Fruit fly (Drosophila melanogaster) whole organism, embryonic: ENCODE measurements around the gene CG15336.

Experiments
- ATbp ChIP-seq: fragments of 200-800 bp; sonication (Bioruptor generic); optimal IDR thresholded peaks from 2 replicates; lab custom pipeline; 2017; ENCODE audit warnings: missing biosample characterization, mild to moderate bottlenecking, missing genetic modification characterization, missing genetic modification reagents
- CG10366 ChIP-seq: fragments of 200-800 bp; sonication (Bioruptor generic); IDR thresholded peaks from 2 replicates; pipeline ENCODE4 v1.3.6; 2022; ENCODE audit warnings: missing biosample characterization, missing genetic modification characterization
- CG11504 ChIP-seq: fragments of 200-800 bp; sonication (Bioruptor generic); optimal IDR thresholded peaks from 3 replicates; lab custom pipeline; 2019; ENCODE audit warnings: missing biosample characterization, mild to moderate bottlenecking, missing genetic modification characterization, moderate library complexity
- CG11696 ChIP-seq: fragments of 200-800 bp; sonication (Bioruptor generic); IDR thresholded peaks from 2 replicates; pipeline ENCODE4 v1.3.6; 2022; ENCODE audit warnings: missing biosample characterization, missing genetic modification characterization
- CG12299 ChIP-seq: fragments of 200-800 bp; sonication (Bioruptor generic); optimal IDR thresholded peaks from 2 replicates; lab custom pipeline; 2018; ENCODE audit warnings: missing biosample characterization, mild to moderate bottlenecking, missing genetic modification characterization
- CG12391 ChIP-seq: fragments of 200-800 bp; sonication (Bioruptor generic); optimal IDR thresholded peaks from 3 replicates; lab custom pipeline; 2018; ENCODE audit warnings: missing biosample characterization, mild to moderate bottlenecking, missing genetic modification characterization, moderate library complexity
- CG12942 ChIP-seq: fragments of 200-800 bp; sonication (Bioruptor generic); optimal IDR thresholded peaks from 3 replicates; lab custom pipeline; 2016; ENCODE audit warnings: missing biosample characterization, missing genetic modification characterization
- CG14441 ChIP-seq: fragments of 200-800 bp; sonication (Bioruptor generic); IDR thresholded peaks from 2 replicates; pipeline ENCODE4 v1.3.6; 2022; ENCODE audit warnings: missing biosample characterization, missing genetic modification characterization
- CG14667 ChIP-seq: fragments of 200-800 bp; sonication (Bioruptor generic); IDR thresholded peaks from 2 replicates; pipeline ENCODE4 v1.3.6; 2022; ENCODE audit warnings: missing biosample characterization, missing genetic modification characterization
- CG15696 ChIP-seq: fragments of 200-800 bp; sonication (Bioruptor generic); optimal IDR thresholded peaks from 2 replicates; lab custom pipeline; 2019; ENCODE audit warnings: missing biosample characterization, mild to moderate bottlenecking, missing genetic modification characterization, moderate library complexity
- CG17612 ChIP-seq: fragments of 200-800 bp; sonication (Bioruptor generic); IDR thresholded peaks from 2 replicates; pipeline ENCODE4 v1.3.6; 2022; ENCODE audit warnings: missing biosample characterization, missing genetic modification characterization
- CG18599 ChIP-seq: fragments of 200-800 bp; sonication (Bioruptor generic); optimal IDR thresholded peaks from 3 replicates; lab custom pipeline; 2017; ENCODE audit warnings: missing biosample characterization, missing genetic modification characterization, mild to moderate bottlenecking, moderate library complexity, missing genetic modification reagents
- CG30020 ChIP-seq: fragments of 200-800 bp; optimal IDR thresholded peaks from 2 replicates; lab custom pipeline; 2019; ENCODE audit warnings: missing biosample characterization, mild to moderate bottlenecking, missing genetic modification characterization, moderate library complexity
- CG31224 ChIP-seq: fragments of 200-800 bp; sonication (Bioruptor generic); IDR thresholded peaks from 2 replicates; pipeline ENCODE4 v1.3.6; 2022; ENCODE audit warnings: missing biosample characterization, missing genetic modification characterization
- CG32532 ChIP-seq: fragments of 200-800 bp; sonication (Bioruptor generic); IDR thresholded peaks from 2 replicates; pipeline ENCODE4 v1.3.6; 2022; ENCODE audit warnings: missing biosample characterization, missing genetic modification characterization
- CG42726 ChIP-seq: fragments of 200-800 bp; sonication (Bioruptor generic); IDR thresholded peaks from 2 replicates; pipeline ENCODE4 v1.3.6; 2022; ENCODE audit warnings: missing biosample characterization, missing genetic modification characterization; ENCODE audit not compliant: partially characterized antibody
- CG6175 ChIP-seq: fragments of 200-800 bp; sonication (Bioruptor generic); IDR thresholded peaks from 3 replicates; pipeline ENCODE4 v1.3.6; 2022; ENCODE audit warnings: missing biosample characterization, missing genetic modification characterization
- CG9817 ChIP-seq: fragments of 200-800 bp; sonication (Bioruptor generic); optimal IDR thresholded peaks from 2 replicates; lab custom pipeline; 2018; ENCODE audit warnings: missing biosample characterization, mild to moderate bottlenecking, missing genetic modification characterization, moderate library complexity
- Chrac-16 ChIP-seq: fragments of 200-800 bp; sonication (Bioruptor generic); optimal IDR thresholded peaks from 3 replicates; lab custom pipeline; 2016; ENCODE audit warnings: missing biosample characterization, missing genetic modification characterization
- D ChIP-seq, 2 experiments: fragments of 200-800 bp in 1 of 2; fragments of >200 bp in 1 of 2; sonication (Bioruptor generic) in 1 of 2; optimal IDR thresholded peaks; 2 replicates in 1 of 2; 3 replicates in 1 of 2; lab custom pipeline; 2017; ENCODE audit warnings: mild to moderate bottlenecking in 1 of 2, missing biosample characterization in 1 of 2, missing genetic modification characterization in 1 of 2, missing genetic modification reagents in 1 of 2
- Dip3 ChIP-seq: fragments of 200-800 bp; sonication (Bioruptor generic); optimal IDR thresholded peaks from 3 replicates; lab custom pipeline; 2016; ENCODE audit warnings: missing biosample characterization, missing genetic modification characterization
- Eip74EF ChIP-seq, 2 experiments: fragments of 200-800 bp in 1 of 2; fragments of >200 bp in 1 of 2; sonication (Bioruptor generic) in 1 of 2; optimal IDR thresholded peaks; 2 replicates each; lab custom pipeline; 2017 to 2019; ENCODE audit warnings: missing biosample characterization in 2 of 2, missing genetic modification characterization in 2 of 2, mild to moderate bottlenecking in 1 of 2, moderate library complexity in 1 of 2
- HLHmδ ChIP-seq: fragments of 200-800 bp; sonication (Bioruptor generic); optimal IDR thresholded peaks from 2 replicates; lab custom pipeline; 2018; ENCODE audit warnings: missing biosample characterization, mild to moderate bottlenecking, missing genetic modification characterization, moderate library complexity
- Hr51 ChIP-seq, 2 experiments: fragments of 200-800 bp; sonication (Bioruptor generic); optimal IDR thresholded peaks; 2 replicates in 1 of 2; 3 replicates in 1 of 2; lab custom pipeline; 2016 to 2018; ENCODE audit warnings: missing biosample characterization in 2 of 2, missing genetic modification characterization in 2 of 2, mild to moderate bottlenecking in 1 of 2, moderate library complexity in 1 of 2
- Mad ChIP-seq: fragments of 200-800 bp; sonication (Bioruptor generic); optimal IDR thresholded peaks from 2 replicates; lab custom pipeline; 2016; ENCODE audit warnings: missing biosample characterization, missing genetic modification characterization
- NC2β ChIP-seq: fragments of 200-800 bp; sonication (Bioruptor generic); optimal IDR thresholded peaks from 2 replicates; lab custom pipeline; 2016; ENCODE audit warnings: missing biosample characterization, missing genetic modification characterization
- Oli ChIP-seq: fragments of 200-800 bp; sonication (Bioruptor generic); optimal IDR thresholded peaks from 2 replicates; lab custom pipeline; 2018; ENCODE audit warnings: missing biosample characterization, mild to moderate bottlenecking, missing genetic modification characterization, moderate library complexity
- Scr ChIP-seq: fragments of 200-800 bp; sonication (Bioruptor generic); IDR thresholded peaks from 2 replicates; pipeline ENCODE4 v1.3.6; 2022; ENCODE audit warnings: missing biosample characterization, missing genetic modification characterization; ENCODE audit not compliant: partially characterized antibody
- Ssrp ChIP-seq: fragments of 200-800 bp; sonication (Bioruptor generic); optimal IDR thresholded peaks from 2 replicates; lab custom pipeline; 2018; ENCODE audit warnings: missing biosample characterization, mild to moderate bottlenecking, missing genetic modification characterization, moderate library complexity
- Xbp1 ChIP-seq: fragments of 200-800 bp; sonication (Bioruptor generic); optimal IDR thresholded peaks from 3 replicates; lab custom pipeline; 2016; ENCODE audit warnings: missing biosample characterization, mild to moderate bottlenecking, missing genetic modification characterization
- ab ChIP-seq: fragments of 200-800 bp; sonication (Bioruptor generic); optimal IDR thresholded peaks from 2 replicates; lab custom pipeline; 2016; ENCODE audit warnings: missing biosample characterization, missing genetic modification characterization
- az2 ChIP-seq: fragments of 200-800 bp; sonication (Bioruptor generic); optimal IDR thresholded peaks from 3 replicates; lab custom pipeline; 2016; ENCODE audit warnings: missing biosample characterization, missing genetic modification characterization
- mirr ChIP-seq: fragments of 200-800 bp; sonication (Bioruptor generic); optimal IDR thresholded peaks from 3 replicates; lab custom pipeline; 2018; ENCODE audit warnings: missing biosample characterization, mild to moderate bottlenecking, missing genetic modification characterization
- nau ChIP-seq: fragments of 200-800 bp; sonication (Bioruptor generic); optimal IDR thresholded peaks from 3 replicates; lab custom pipeline; 2017; ENCODE audit warnings: missing biosample characterization, mild to moderate bottlenecking, missing genetic modification characterization, missing genetic modification reagents
- p53 ChIP-seq: fragments of 200-800 bp; sonication (Bioruptor generic); optimal IDR thresholded peaks from 2 replicates; lab custom pipeline; 2016; ENCODE audit warnings: missing biosample characterization, missing genetic modification characterization
- phol ChIP-seq: fragments of 200-800 bp; sonication (Bioruptor generic); optimal IDR thresholded peaks from 3 replicates; lab custom pipeline; 2018; ENCODE audit warnings: missing biosample characterization, mild to moderate bottlenecking, missing genetic modification characterization, moderate library complexity
- pum ChIP-seq: fragments of 200-800 bp; sonication (Bioruptor generic); optimal IDR thresholded peaks from 2 replicates; lab custom pipeline; 2016; ENCODE audit warnings: missing biosample characterization, missing genetic modification characterization
- rib ChIP-seq: fragments of 200-800 bp; sonication (Bioruptor generic); IDR thresholded peaks from 2 replicates; pipeline ENCODE4 v1.3.6; 2022; ENCODE audit warnings: missing biosample characterization, missing genetic modification characterization
- row ChIP-seq: fragments of 200-800 bp; sonication (Bioruptor generic); IDR thresholded peaks from 3 replicates; pipeline ENCODE4 v1.3.6; 2022; ENCODE audit warnings: missing biosample characterization, missing genetic modification characterization
- sisA ChIP-seq: fragments of 200-800 bp; sonication (Bioruptor generic); IDR thresholded peaks from 2 replicates; pipeline ENCODE4 v1.3.6; 2022; ENCODE audit warnings: missing biosample characterization, missing genetic modification characterization
- slp2 ChIP-seq: fragments of 200-800 bp; sonication (Bioruptor generic); optimal IDR thresholded peaks from 2 replicates; lab custom pipeline; 2016; ENCODE audit warnings: missing biosample characterization, missing genetic modification characterization
- so ChIP-seq: fragments of 200-800 bp; sonication (Bioruptor generic); IDR thresholded peaks from 3 replicates; pipeline ENCODE4 v1.3.6; 2022; ENCODE audit warnings: missing biosample characterization, missing genetic modification characterization
- stc ChIP-seq: fragments of 200-800 bp; sonication (Bioruptor generic); IDR thresholded peaks from 2 replicates; pipeline ENCODE4 v1.3.6; 2022; ENCODE audit warnings: missing biosample characterization, missing genetic modification characterization
- usp ChIP-seq: fragments of >200 bp; optimal IDR thresholded peaks from 2 replicates; lab custom pipeline; 2017; ENCODE audit warnings: missing biosample characterization, missing genetic modification characterization
- vvl ChIP-seq: fragments of 200-800 bp; sonication (Bioruptor generic); IDR thresholded peaks from 2 replicates; pipeline ENCODE4 v1.3.6; 2022; ENCODE audit warnings: missing biosample characterization, missing genetic modification characterization
- wor ChIP-seq: fragments of 200-800 bp; sonication (Bioruptor generic); IDR thresholded peaks from 2 replicates; pipeline ENCODE4 v1.3.6; 2022; ENCODE audit warnings: missing biosample characterization, missing genetic modification characterization
- zen2 ChIP-seq: fragments of 200-800 bp; sonication (Bioruptor generic); IDR thresholded peaks from 3 replicates; pipeline ENCODE4 v1.3.6; 2022; ENCODE audit warnings: missing biosample characterization, missing genetic modification characterization; ENCODE audit not compliant: partially characterized antibody
- zf30C ChIP-seq: fragments of 200-800 bp; sonication (Bioruptor generic); optimal IDR thresholded peaks from 3 replicates; lab custom pipeline; 2018; ENCODE audit warnings: missing biosample characterization, mild to moderate bottlenecking, missing genetic modification characterization

CG15336 gene

DNA sequence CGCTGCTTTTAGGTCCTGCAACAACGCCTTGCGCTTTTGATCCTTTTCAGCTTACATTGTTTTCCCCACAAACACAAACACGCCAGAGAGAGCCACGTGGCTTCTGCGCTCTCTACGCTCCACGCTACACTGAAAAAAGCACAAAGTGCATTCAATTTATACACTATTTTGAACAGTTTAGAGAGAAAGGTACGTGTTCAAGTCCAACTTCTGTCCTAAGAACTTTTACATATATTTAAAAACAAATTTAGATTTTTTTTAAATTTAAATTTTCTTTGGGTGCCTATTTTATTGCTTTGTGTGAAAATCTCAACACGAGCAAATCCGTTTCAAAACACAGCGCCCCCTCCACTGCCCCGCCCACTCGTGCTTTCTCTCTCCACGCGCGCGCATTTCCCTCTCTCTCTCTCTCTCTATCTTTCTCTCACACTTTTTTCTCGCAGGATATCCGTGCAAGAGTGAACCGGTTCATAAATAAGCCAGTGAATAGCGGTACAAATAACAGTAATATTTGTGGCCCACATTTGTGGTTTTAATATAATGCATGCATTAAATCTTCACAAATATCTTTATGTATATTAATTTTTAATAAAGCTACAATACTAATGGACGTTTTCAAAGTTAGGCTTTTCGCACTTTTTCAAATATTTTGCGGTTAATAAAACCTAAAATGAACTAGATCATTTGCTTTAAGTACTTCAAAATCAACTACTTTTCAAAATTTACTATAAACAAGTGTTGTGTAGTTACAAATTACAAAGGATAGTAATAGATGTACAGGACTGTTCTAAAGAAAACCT is 47.5 kb upstream of the CG15336 start (continued):
- TF ChIP-seq Eip74EF (GFP tag; optimal IDR thresholded peaks at IDR 0.05; lab: Kevin White, UChicago) (peak in 1 of 2 experiments; percentile 79), CG18599 (peak; percentile 95), CG9817 (tag; lab: Kevin White, UChicago) (peak; percentile 57), slp2 (peak; percentile 26), CG12942 (GFP tag; lab: Kevin White, UChicago) (peak; percentile 67), mirr (GFP tag; lab: Kevin White, UChicago) (peak; percentile 28), CG12391 (tag; lab: Kevin White, UChicago) (peak; percentile 86), usp (GFP tag; lab: Kevin White, UChicago) (no peak), ATbp (GFP tag; lab: Kevin White, UChicago) (peak; percentile 90), az2 (GFP tag; lab: Kevin White, UChicago) (peak; percentile 83), Chrac-16 (peak; percentile 69), Oli (peak; percentile 82), pum (GFP tag; lab: Kevin White, UChicago) (peak; percentile 30), phol (peak; percentile 81), p53 (GFP tag; lab: Kevin White, UChicago) (no peak), CG11696 (peak; percentile 85), CG14667 (GFP tag; lab: Robert Waterston, UW) (peak; percentile 71), Hr51 (GFP tag; optimal IDR thresholded peaks at IDR 0.05; lab: Kevin White, UChicago) (peak; percentile 49 to 87), CG31224 (GFP tag; lab: Robert Waterston, UW) (peak; percentile 47; the same call in 1 of the 2 replicates), CG14441 (GFP tag; lab: Robert Waterston, UW) (peak; percentile 83), Dip3 (GFP tag; lab: Kevin White, UChicago) (peak; percentile 42), row (GFP tag; lab: Robert Waterston, UW) (peak; percentile 92), HLHmδ (no peak), ab (no peak), CG12299 (peak; percentile 74), CG30020 (tag; lab: Kevin White, UChicago) (no peak), vvl (GFP tag; lab: Robert Waterston, UW) (peak; percentile 92), zf30C (peak; percentile 70), Xbp1 (GFP tag; lab: Kevin White, UChicago) (peak; percentile 87), so (GFP tag; lab: Robert Waterston, UW) (peak; percentile 88), zen2 (GFP tag; lab: Robert Waterston, UW) (no peak), wor (GFP tag; lab: Robert Waterston, UW) (peak; percentile 76), Scr (no peak), stc (GFP tag; lab: Robert Waterston, UW) (peak; percentile 88), CG32532 (GFP tag; lab: Robert Waterston, UW) (peak; percentile 87), CG6175 (GFP tag; lab: Robert Waterston, UW) (0 out of 3 replicates have a peak, but pooled peaks have one; percentile 64), CG10366 (GFP tag; lab: Robert Waterston, UW) (peak; percentile 82), CG15696 (tag; lab: Kevin White, UChicago) (peak; percentile 36), Mad (GFP tag; lab: Kevin White, UChicago) (peak; percentile 17), Ssrp (tag; lab: Kevin White, UChicago) (peak; percentile 53), CG17612 (GFP tag; lab: Robert Waterston, UW) (peak; percentile 68), CG42726 (no peak), sisA (GFP tag; lab: Robert Waterston, UW) (peak; percentile 85), D (optimal IDR thresholded peaks at IDR 0.05; lab: Kevin White, UChicago) (no peak), D (GFP tag; optimal IDR thresholded peaks at IDR 0.05; lab: Kevin White, UChicago) (peak; percentile 78), NC2β (GFP tag; lab: Kevin White, UChicago) (peak; percentile 19), CG11504 (tag; lab: Kevin White, UChicago) (peak; percentile 80), nau (peak; percentile 74), rib (GFP tag; lab: Robert Waterston, UW) (peak; percentile 78)
